Worm (Caenorhabditis elegans) whole organism, L3 larva: ENCODE measurements around the gene mup-2.

Source experiments
- R02D3.7 ChIP-seq: fragments of 150-350 bp; optimal IDR thresholded peaks from 2 replicates; lab custom pipeline; 2014; ENCODE audit warnings: missing biosample characterization, missing genetic modification characterization
- ZK546.5 ChIP-seq: sonication (generic microtip); optimal IDR thresholded peaks from 2 replicates; lab custom pipeline; 2017; ENCODE audit warnings: missing biosample characterization, missing genetic modification characterization
- aly-2 ChIP-seq: fragments of 150-350 bp; optimal IDR thresholded peaks from 2 replicates; lab custom pipeline; 2014; ENCODE audit warnings: missing biosample characterization, missing genetic modification characterization
- ama-1 ChIP-seq: fragments of 150-350 bp; optimal IDR thresholded peaks from 2 replicates; lab custom pipeline; 2018
- ceh-16 ChIP-seq: sonication (generic microtip); optimal IDR thresholded peaks from 2 replicates; lab custom pipeline; 2017; ENCODE audit warnings: missing biosample characterization, missing genetic modification characterization
- ceh-28 ChIP-seq: fragments of 150-350 bp; optimal IDR thresholded peaks from 2 replicates; lab custom pipeline; 2014; ENCODE audit warnings: missing biosample characterization, missing genetic modification reagents, missing genetic modification characterization
- ceh-82 ChIP-seq: fragments of 150-350 bp; optimal IDR thresholded peaks from 2 replicates; lab custom pipeline; 2014; ENCODE audit warnings: missing biosample characterization, missing genetic modification characterization
- daf-12 ChIP-seq: fragments of 150-350 bp; optimal IDR thresholded peaks from 2 replicates; lab custom pipeline; 2014; ENCODE audit warnings: missing biosample characterization, missing genetic modification reagents, missing genetic modification characterization
- egl-5 ChIP-seq: fragments of 150-350 bp; optimal IDR thresholded peaks from 2 replicates; lab custom pipeline; 2017; ENCODE audit warnings: missing biosample characterization, missing genetic modification reagents, missing genetic modification characterization, inconsistent platforms
- elt-1 ChIP-seq: fragments of 150-350 bp; optimal IDR thresholded peaks from 2 replicates; lab custom pipeline; 2014; ENCODE audit warnings: missing biosample characterization, missing genetic modification characterization
- elt-2 ChIP-seq: sonication (generic microtip); optimal IDR thresholded peaks from 2 replicates; lab custom pipeline; 2016; ENCODE audit warnings: missing genetic modification reagents, mild to moderate bottlenecking, missing genetic modification characterization, missing compliant biosample characterization
- elt-3 ChIP-seq, 3 experiments: fragments of 150-350 bp in 1 of 3; sonication (generic microtip) in 2 of 3; optimal IDR thresholded peaks; 2 replicates in 2 of 3; 4 replicates in 1 of 3; lab custom pipeline; 2014 to 2017; ENCODE audit warnings: missing biosample characterization in 3 of 3, missing genetic modification characterization in 3 of 3
- eor-1 ChIP-seq, 2 experiments: fragments of 150-350 bp; optimal IDR thresholded peaks; 2 replicates each; lab custom pipeline; 2014 to 2018; ENCODE audit warnings: missing biosample characterization in 2 of 2, missing genetic modification characterization in 2 of 2
- fkh-2 ChIP-seq: fragments of 150-350 bp; optimal IDR thresholded peaks from 2 replicates; lab custom pipeline; 2014; ENCODE audit warnings: missing biosample characterization, missing genetic modification reagents, missing genetic modification characterization
- fos-1 ChIP-seq: fragments of 150-350 bp; optimal IDR thresholded peaks from 2 replicates; lab custom pipeline; 2014; ENCODE audit warnings: missing biosample characterization, missing genetic modification characterization
- jun-1 ChIP-seq: fragments of 150-350 bp; optimal IDR thresholded peaks from 2 replicates; lab custom pipeline; 2014; ENCODE audit warnings: missing biosample characterization, missing genetic modification reagents, missing genetic modification characterization
- lin-15B ChIP-seq: fragments of 150-350 bp; optimal IDR thresholded peaks from 2 replicates; lab custom pipeline; 2014; ENCODE audit warnings: missing biosample characterization, missing genetic modification characterization
- lin-39 ChIP-seq: fragments of 150-350 bp; optimal IDR thresholded peaks from 2 replicates; lab custom pipeline; 2018; ENCODE audit warnings: missing biosample characterization, missing genetic modification reagents, missing genetic modification characterization
- lsy-12 ChIP-seq: sonication (generic microtip); optimal IDR thresholded peaks from 2 replicates; lab custom pipeline; 2016; ENCODE audit warnings: mild to moderate bottlenecking, missing genetic modification characterization, missing compliant biosample characterization
- mml-1 ChIP-seq: fragments of 150-350 bp; sonication (generic microtip); optimal IDR thresholded peaks from 3 replicates; lab custom pipeline; 2014; ENCODE audit warnings: missing biosample characterization, missing genetic modification characterization
- nfya-1 ChIP-seq: sonication (generic microtip); optimal IDR thresholded peaks from 2 replicates; lab custom pipeline; 2017; ENCODE audit warnings: missing genetic modification characterization, mild to moderate bottlenecking, missing compliant biosample characterization, antibody characterized with exemption, moderate library complexity; ENCODE audit not compliant: insufficient read depth
- nhr-11 ChIP-seq: fragments of 150-350 bp; optimal IDR thresholded peaks from 2 replicates; lab custom pipeline; 2014; ENCODE audit warnings: missing biosample characterization, missing genetic modification characterization
- nhr-12 ChIP-seq: fragments of 150-350 bp; optimal IDR thresholded peaks from 2 replicates; lab custom pipeline; 2014; ENCODE audit warnings: missing biosample characterization, missing genetic modification characterization
- nhr-23 ChIP-seq: fragments of 150-350 bp; optimal IDR thresholded peaks from 2 replicates; lab custom pipeline; 2014; ENCODE audit warnings: missing biosample characterization, missing genetic modification reagents, missing genetic modification characterization
- nhr-237 ChIP-seq: fragments of 150-350 bp; optimal IDR thresholded peaks from 2 replicates; lab custom pipeline; 2014; ENCODE audit warnings: missing biosample characterization, missing genetic modification characterization
- nhr-25 ChIP-seq: sonication (generic microtip); optimal IDR thresholded peaks from 2 replicates; lab custom pipeline; 2017; ENCODE audit warnings: missing biosample characterization, missing genetic modification characterization
- nhr-28 ChIP-seq: fragments of 150-350 bp; optimal IDR thresholded peaks from 2 replicates; lab custom pipeline; 2014; ENCODE audit warnings: missing biosample characterization, missing genetic modification characterization
- nhr-43 ChIP-seq: sonication (generic microtip); optimal IDR thresholded peaks from 2 replicates; lab custom pipeline; 2016; ENCODE audit warnings: mild to moderate bottlenecking, missing genetic modification characterization, missing compliant biosample characterization; ENCODE audit not compliant: poor library complexity, severe bottlenecking
- nhr-67 ChIP-seq: fragments of 150-350 bp; optimal IDR thresholded peaks from 2 replicates; lab custom pipeline; 2014; ENCODE audit warnings: missing biosample characterization, missing genetic modification characterization
- nhr-76 ChIP-seq: fragments of 150-350 bp; sonication (generic microtip); optimal IDR thresholded peaks from 5 replicates; lab custom pipeline; 2014; ENCODE audit warnings: missing biosample characterization, missing genetic modification characterization
- pha-4 ChIP-seq: fragments of 150-350 bp; optimal IDR thresholded peaks from 2 replicates; lab custom pipeline; 2014; ENCODE audit warnings: missing biosample characterization, missing genetic modification reagents, missing genetic modification characterization
- pqm-1 ChIP-seq: fragments of 150-350 bp; optimal IDR thresholded peaks from 2 replicates; lab custom pipeline; 2017; ENCODE audit warnings: missing biosample characterization, missing genetic modification characterization, inconsistent platforms
- sea-2 ChIP-seq: fragments of 150-350 bp; sonication (generic microtip); optimal IDR thresholded peaks from 4 replicates; lab custom pipeline; 2014; ENCODE audit warnings: missing biosample characterization, missing genetic modification reagents, missing genetic modification characterization
- snpc-4 ChIP-seq: fragments of 150-350 bp; optimal IDR thresholded peaks from 2 replicates; lab custom pipeline; 2014; ENCODE audit warnings: missing biosample characterization, missing genetic modification characterization
- unc-62 ChIP-seq: fragments of 150-350 bp; sonication (generic microtip); optimal IDR thresholded peaks from 4 replicates; lab custom pipeline; 2014; ENCODE audit warnings: missing biosample characterization, missing genetic modification reagents, missing genetic modification characterization
- ztf-11 ChIP-seq: fragments of 150-350 bp; optimal IDR thresholded peaks from 2 replicates; lab custom pipeline; 2014; ENCODE audit warnings: missing biosample characterization, missing genetic modification characterization
- ztf-4 ChIP-seq: fragments of 150-350 bp; optimal IDR thresholded peaks from 2 replicates; lab custom pipeline; 2014; ENCODE audit warnings: missing biosample characterization, missing genetic modification characterization

mup-2 gene

ce11 chrX:6419113-6419512 is 9.1 kb upstream of the mup-2 start:
- TF ChIP-seq eor-1 (tag; optimal IDR thresholded peaks at IDR 0.05; lab: Kevin White, UChicago), result no peak
- no peak for TF ChIP-seq pha-4 (tag; lab: Kevin White, UChicago)
- TF ChIP-seq elt-2 (tag; lab: Kevin White, UChicago), result no peak
- no peak for TF ChIP-seq snpc-4
- TF ChIP-seq egl-5 (tag; lab: Kevin White, UChicago), result no peak
- TF ChIP-seq fkh-2 (tag; lab: Kevin White, UChicago), result no peak
- TF ChIP-seq sea-2 (GFP tag; lab: Kevin White, UChicago), result no peak
- TF ChIP-seq lin-15B (tag; lab: Kevin White, UChicago), result no peak
- TF ChIP-seq elt-3 (tag; optimal IDR thresholded peaks at IDR 0.05; lab: Kevin White, UChicago), result no peak
- no peak for TF ChIP-seq nhr-23 (tag; lab: Kevin White, UChicago)
- TF ChIP-seq fos-1 (tag; lab: Kevin White, UChicago), result no peak

- TF ChIP-seq elt-3 (tag; optimal IDR thresholded peaks at IDR 0.05; lab: Kevin White, UChicago) (peak in 1 of 3 experiments; percentile 48), nhr-76 (tag; lab: Kevin White, UChicago) (no peak), nhr-23 (tag; lab: Kevin White, UChicago) (peak; percentile 43), ama-1 (lab: Kevin White, UChicago) (no peak), nfya-1 (no peak), nhr-25 (tag; lab: Kevin White, UChicago) (peak; percentile 63), daf-12 (tag; lab: Kevin White, UChicago) (no peak)
Measured at ce11 chrX:6416357-6417087, 6.5 kb upstream of the mup-2 start, which contains the start of gene T22E5.6. Gene T22E5.6 (minus strand): TSS chrX:6416407.

DNA sequence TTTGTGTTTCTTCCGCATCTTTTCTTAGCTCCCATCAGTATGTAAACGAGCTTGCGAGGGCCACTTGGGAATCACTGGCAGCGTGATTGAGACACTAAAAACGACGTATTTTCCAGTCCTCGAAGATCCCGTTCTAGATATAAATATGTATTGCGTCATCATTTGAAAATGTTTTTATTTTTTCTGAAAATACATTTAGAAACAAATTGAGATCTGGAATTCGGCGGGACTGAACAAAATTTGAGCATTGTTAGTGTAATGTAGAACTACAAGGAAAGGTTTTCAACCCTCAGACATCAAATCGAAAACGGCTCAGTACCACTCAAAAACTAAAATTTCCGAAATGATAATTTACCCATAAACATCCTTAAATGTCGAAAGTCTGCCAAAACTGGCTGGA is 3.6 kb upstream of the mup-2 start:
- TF ChIP-seq lsy-12 (tag; lab: Kevin White, UChicago) (no peak), ztf-4 (tag; lab: Kevin White, UChicago) (no peak), nhr-76 (tag; lab: Kevin White, UChicago) (no peak), nhr-25 (tag; lab: Kevin White, UChicago) (no peak), lin-39 (tag; lab: Kevin White, UChicago) (peak; percentile 31), nfya-1 (no peak), nhr-12 (no peak), elt-1 (tag; lab: Kevin White, UChicago) (peak; percentile 11), snpc-4 (no peak)

DNA sequence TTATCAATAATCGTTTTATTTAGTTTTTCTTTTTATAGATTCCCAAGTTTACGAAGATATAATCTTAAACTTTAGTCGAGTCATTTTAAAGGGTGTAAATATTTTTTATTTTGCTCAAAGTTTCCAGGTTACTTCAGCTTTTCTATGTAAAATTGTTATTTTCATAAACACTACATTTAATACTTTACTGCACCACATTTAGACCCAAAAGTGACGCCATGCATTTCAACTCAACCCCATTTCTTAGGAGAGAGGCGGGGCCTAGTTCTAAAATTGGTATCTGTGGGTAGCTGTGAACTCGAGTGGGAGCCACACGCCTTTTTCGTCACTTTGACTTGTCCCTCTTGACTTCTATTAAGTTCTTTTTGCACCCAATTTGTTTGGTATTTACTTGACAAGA is 2.5 kb upstream of the mup-2 start, which contains the start of gene T22E5.1:
T22E5.1 (plus strand) TSS at position 301 of the 400 bp plus-strand sequence.
- TF ChIP-seq nfya-1 (no peak), nhr-28 (tag; lab: Kevin White, UChicago) (no peak), nhr-12 (no peak), fkh-2 (tag; lab: Kevin White, UChicago) (no peak), R02D3.7 (tag; lab: Kevin White, UChicago) (no peak), nhr-76 (tag; lab: Kevin White, UChicago) (no peak), aly-2 (tag; lab: Kevin White, UChicago) (no peak), daf-12 (tag; lab: Kevin White, UChicago) (no peak), ZK546.5 (tag; lab: Kevin White, UChicago) (no peak), unc-62 (GFP tag; lab: Kevin White, UChicago) (no peak), jun-1 (tag; lab: Kevin White, UChicago) (no peak), ztf-4 (tag; lab: Kevin White, UChicago) (no peak), ceh-82 (tag; lab: Kevin White, UChicago) (no peak), ama-1 (lab: Kevin White, UChicago) (no peak)

DNA sequence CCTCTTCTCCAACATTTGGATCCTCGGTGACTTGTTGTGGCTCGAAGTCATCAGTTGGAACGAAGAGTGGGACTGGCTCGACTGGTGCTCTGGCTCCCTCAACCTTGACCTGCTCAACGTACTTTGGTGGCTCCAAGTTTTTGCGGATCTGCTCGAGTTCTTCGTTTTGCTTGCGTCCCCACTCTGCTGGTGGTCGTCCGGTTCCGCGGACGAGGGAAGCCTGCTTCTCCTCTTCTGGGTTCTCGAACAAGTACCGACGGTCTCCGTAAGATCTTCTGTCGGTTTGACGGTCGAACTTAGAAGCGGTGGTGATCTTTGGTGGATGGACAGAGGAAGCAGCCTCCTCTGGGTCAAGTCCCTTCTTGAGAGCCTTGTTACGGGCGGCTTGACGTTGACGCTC is 1.3 kb downstream of the mup-2 start:
- TF ChIP-seq elt-3 (tag; optimal IDR thresholded peaks at IDR 0.05; lab: Kevin White, UChicago), result no peak
- TF ChIP-seq fkh-2 (tag; lab: Kevin White, UChicago), result no peak
- no peak for TF ChIP-seq nhr-11 (tag; lab: Kevin White, UChicago)
- no peak for TF ChIP-seq ceh-16 (tag; lab: Kevin White, UChicago)
- TF ChIP-seq nhr-25 (tag; lab: Kevin White, UChicago), result no peak
- no peak for TF ChIP-seq lin-15B (tag; lab: Kevin White, UChicago)
- no peak for TF ChIP-seq mml-1 (tag; lab: Kevin White, UChicago)
- TF ChIP-seq pqm-1, result no peak
- TF ChIP-seq nhr-67, result no peak
- TF ChIP-seq aly-2 (tag; lab: Kevin White, UChicago), result no peak
- no peak for TF ChIP-seq elt-2 (tag; lab: Kevin White, UChicago)
- no peak for TF ChIP-seq nhr-28 (tag; lab: Kevin White, UChicago)
- no peak for TF ChIP-seq nhr-43 (tag; lab: Kevin White, UChicago)
- TF ChIP-seq elt-1 (tag; lab: Kevin White, UChicago), result no peak
- TF ChIP-seq ceh-28 (tag; lab: Kevin White, UChicago), result no peak
- no peak for TF ChIP-seq ztf-11 (tag; lab: Kevin White, UChicago)
- no peak for TF ChIP-seq nhr-237 (tag; lab: Kevin White, UChicago)
